Worm (Caenorhabditis elegans): ENCODE data around the gene unc-86.

Gene unc-86

DNA sequence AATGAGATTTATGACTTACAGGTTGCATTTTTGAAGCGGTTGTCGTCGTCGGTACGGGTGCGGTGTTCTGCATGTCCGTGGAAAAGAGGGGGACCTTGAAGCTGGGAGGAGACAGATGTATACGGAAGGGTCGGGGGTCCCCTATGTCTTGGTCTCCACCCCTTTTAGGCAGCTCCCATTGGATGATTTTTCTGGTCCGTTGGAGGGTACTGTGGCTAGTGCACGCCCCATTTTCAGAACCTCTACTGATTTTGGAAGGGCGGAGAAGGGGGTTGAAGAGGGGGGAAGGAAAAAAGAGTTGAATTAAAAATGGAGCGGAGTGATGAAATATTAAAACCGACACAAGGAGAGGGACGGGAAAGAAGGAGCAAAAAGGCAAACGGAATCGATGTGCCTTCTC lies at the start of gene unc-86:
Gene unc-86, minus strand, starts transcription at position 113 of the 400 bp plus-strand sequence.
- TF ChIP-seq unc-86 (tag; optimal IDR thresholded peaks at IDR 0.05) (peak; percentile 25), C08G9.2 (tag; optimal IDR thresholded peaks at IDR 0.05) (no peak), odd-2 (tag; optimal IDR thresholded peaks at IDR 0.05) (no peak), fax-1 (tag; optimal IDR thresholded peaks at IDR 0.05) (no peak), ceh-34 (tag; optimal IDR thresholded peaks at IDR 0.05) (no peak), madf-2 (tag; optimal IDR thresholded peaks at IDR 0.05) (no peak), ceh-6 (GFP tag; optimal IDR thresholded peaks at IDR 0.05) (no peak), K09A11.1 (tag; optimal IDR thresholded peaks at IDR 0.05; ENCODE audit: insufficient read depth) (no peak), hlh-30 (tag; optimal IDR thresholded peaks at IDR 0.05; ENCODE audit: insufficient read depth) (no peak), nfya-1 (tag; optimal IDR thresholded peaks at IDR 0.05) (peak; percentile 64), unc-42 (tag; optimal IDR thresholded peaks at IDR 0.05) (no peak), ceh-31 (tag; optimal IDR thresholded peaks at IDR 0.05) (peak; percentile 53)

DNA sequence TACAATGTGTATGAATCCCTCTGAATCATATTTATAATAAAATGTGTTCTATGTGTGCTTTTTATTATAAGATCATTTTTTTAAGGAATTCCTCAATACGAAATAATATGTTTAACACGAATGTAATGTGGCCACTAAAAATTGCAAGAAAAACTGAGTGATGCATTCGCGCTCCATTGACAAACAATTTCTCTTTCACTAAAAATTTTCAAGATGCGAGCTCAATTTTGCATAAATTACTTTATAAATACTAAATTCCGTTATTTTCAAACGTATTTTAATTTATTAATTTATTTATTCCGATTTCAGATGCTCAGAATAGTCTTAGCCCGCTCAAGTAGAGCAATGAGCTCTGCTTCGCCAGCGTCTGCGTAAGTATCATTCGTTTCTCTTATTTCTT lies 49.6 kb upstream of the unc-86 start, which contains the start of gene mrps-9:
Gene mrps-9, plus strand, starts transcription at position 310 of the 400 bp plus-strand sequence.
- TF ChIP-seq ets-4 (tag; optimal IDR thresholded peaks at IDR 0.05), result no peak
- TF ChIP-seq ceh-14 (tag; optimal IDR thresholded peaks at IDR 0.05), result peak; percentile 35

DNA sequence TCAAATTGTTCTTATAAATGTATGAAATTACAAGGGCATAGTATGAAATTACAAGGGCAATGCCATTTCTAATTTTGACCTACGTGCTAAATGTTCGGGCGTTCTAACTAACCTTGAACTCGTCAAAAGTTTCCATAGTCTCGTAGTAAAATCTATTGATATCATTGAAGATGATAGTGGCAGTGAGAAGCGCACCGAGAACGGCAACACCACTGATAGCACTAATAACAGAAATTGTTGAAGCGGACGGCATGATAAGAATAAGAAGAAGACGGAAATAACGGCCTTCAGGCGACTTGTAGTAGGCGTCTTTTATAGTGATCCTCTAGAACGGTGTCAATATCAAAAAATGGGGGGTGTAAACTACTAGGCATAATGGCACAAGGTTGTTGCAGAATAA lies 47.2 kb upstream of the unc-86 start, which contains the start of gene col-91:
Gene col-91, minus strand, starts transcription at position 288 of the 400 bp plus-strand sequence.
- TF ChIP-seq sox-4 (tag; optimal IDR thresholded peaks at IDR 0.05), result no peak
- no peak for TF ChIP-seq fkh-10 (GFP tag; optimal IDR thresholded peaks at IDR 0.05)
- TF ChIP-seq elt-2 (tag; optimal IDR thresholded peaks at IDR 0.05), result no peak
- TF ChIP-seq F13H6.1 (tag; optimal IDR thresholded peaks at IDR 0.05), result no peak
- TF ChIP-seq unc-42 (tag; optimal IDR thresholded peaks at IDR 0.05), result no peak
- no peak for TF ChIP-seq rnt-1 (tag; optimal IDR thresholded peaks at IDR 0.05)
- no peak for TF ChIP-seq hlh-13 (GFP tag; optimal IDR thresholded peaks at IDR 0.05)
- no peak for TF ChIP-seq pqm-1 (tag; optimal IDR thresholded peaks at IDR 0.05)
- no peak for TF ChIP-seq pha-2 (tag; optimal IDR thresholded peaks at IDR 0.05)
- no peak for TF ChIP-seq ceh-34 (tag; optimal IDR thresholded peaks at IDR 0.05)
- TF ChIP-seq ceh-9 (tag; optimal IDR thresholded peaks at IDR 0.05), result no peak
- TF ChIP-seq pag-3 (tag; optimal IDR thresholded peaks at IDR 0.05; ENCODE audit: borderline replicate concordance), result no peak
- TF ChIP-seq unc-86 (tag; optimal IDR thresholded peaks at IDR 0.05), result no peak
- no peak for TF ChIP-seq ceh-19 (GFP tag; optimal IDR thresholded peaks at IDR 0.05)
- no peak for TF ChIP-seq ttx-3 (tag; optimal IDR thresholded peaks at IDR 0.05)
- no peak for TF ChIP-seq C38D4.7 (GFP tag; optimal IDR thresholded peaks at IDR 0.05)
- TF ChIP-seq ceh-24 (tag; optimal IDR thresholded peaks at IDR 0.05), result no peak
- no peak for TF ChIP-seq eyg-1 (tag; optimal IDR thresholded peaks at IDR 0.05)
- TF ChIP-seq hlh-6 (tag; optimal IDR thresholded peaks at IDR 0.05), result no peak
- TF ChIP-seq che-1 (tag; optimal IDR thresholded peaks at IDR 0.05), result no peak

DNA sequence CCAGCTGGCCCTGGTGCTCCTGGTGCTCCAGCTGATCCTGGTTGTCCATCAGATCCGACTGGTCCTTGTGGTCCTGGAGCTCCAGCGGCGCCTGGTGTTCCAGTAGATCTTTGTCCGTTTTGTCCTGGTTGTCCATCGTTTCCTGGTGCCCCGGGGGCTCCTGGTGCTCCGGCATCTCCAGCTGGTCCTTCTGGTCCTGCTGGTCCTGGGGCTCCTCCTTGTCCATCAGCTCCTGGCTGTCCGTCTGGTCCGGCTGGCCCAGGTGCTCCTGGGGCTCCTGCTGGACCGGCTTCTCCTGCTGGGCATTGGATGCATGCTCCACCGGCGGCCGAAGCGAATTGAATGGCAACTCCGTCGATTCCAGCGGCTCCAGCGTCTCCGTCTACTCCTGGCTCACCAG lies 46.5 kb upstream of the unc-86 start:
- TF ChIP-seq syd-9 (tag; optimal IDR thresholded peaks at IDR 0.05) (peak; percentile 29), fkh-6 (tag; optimal IDR thresholded peaks at IDR 0.05) (peak; percentile 25), ceh-34 (tag; optimal IDR thresholded peaks at IDR 0.05) (no peak), elt-4 (tag; optimal IDR thresholded peaks at IDR 0.05) (peak; percentile 94), fax-1 (tag; optimal IDR thresholded peaks at IDR 0.05) (no peak), ets-4 (tag; optimal IDR thresholded peaks at IDR 0.05) (no peak), unc-86 (tag; optimal IDR thresholded peaks at IDR 0.05) (no peak), lim-6 (tag; optimal IDR thresholded peaks at IDR 0.05) (peak; percentile 14), nhr-232 (tag; optimal IDR thresholded peaks at IDR 0.05) (no peak), unc-42 (tag; optimal IDR thresholded peaks at IDR 0.05) (no peak), madf-2 (tag; optimal IDR thresholded peaks at IDR 0.05) (no peak), ceh-18 (tag; optimal IDR thresholded peaks at IDR 0.05) (no peak), ttx-3 (tag; optimal IDR thresholded peaks at IDR 0.05) (no peak), pha-2 (tag; optimal IDR thresholded peaks at IDR 0.05) (no peak), tbx-7 (tag; optimal IDR thresholded peaks at IDR 0.05) (no peak), ceh-31 (tag; optimal IDR thresholded peaks at IDR 0.05) (no peak), ceh-14 (tag; optimal IDR thresholded peaks at IDR 0.05) (no peak), ztf-16 (tag; optimal IDR thresholded peaks at IDR 0.05) (no peak), pat-9 (tag; optimal IDR thresholded peaks at IDR 0.05) (no peak), fkh-10 (GFP tag; optimal IDR thresholded peaks at IDR 0.05) (no peak), ceh-22 (tag; optimal IDR thresholded peaks at IDR 0.05) (no peak), pha-4 (tag; optimal IDR thresholded peaks at IDR 0.05) (no peak), K02D7.2 (tag; optimal IDR thresholded peaks at IDR 0.05) (no peak), che-1 (tag; optimal IDR thresholded peaks at IDR 0.05) (no peak), hlh-13 (GFP tag; optimal IDR thresholded peaks at IDR 0.05) (no peak), ceh-24 (tag; optimal IDR thresholded peaks at IDR 0.05) (no peak), dmd-4 (tag; optimal IDR thresholded peaks at IDR 0.05; ENCODE audit: borderline replicate concordance) (no peak), ceh-48 (tag; optimal IDR thresholded peaks at IDR 0.05) (no peak), ceh-2 (tag; optimal IDR thresholded peaks at IDR 0.05) (no peak)

All from whole organism, late embryonic.